Worm (Caenorhabditis elegans) whole organism, mixed stage, embryonic: ENCODE data around the gene srbc-24.

ENCODE experiments used
- M03D4.4 ChIP-seq: sonication (generic microtip); optimal IDR thresholded peaks from 2 replicates; lab custom pipeline; 2017; ENCODE audit warnings: mild to moderate bottlenecking, missing genetic modification characterization, missing compliant biosample characterization
- blmp-1 ChIP-seq: fragments of 150-350 bp; optimal IDR thresholded peaks from 2 replicates; lab custom pipeline; 2014; ENCODE audit warnings: missing biosample characterization, missing genetic modification characterization
- ceh-39 ChIP-seq: fragments of 150-350 bp; optimal IDR thresholded peaks from 2 replicates; lab custom pipeline; 2014; ENCODE audit warnings: missing biosample characterization, missing genetic modification characterization
- ceh-43 ChIP-seq: fragments of 200-800 bp; sonication (Bioruptor generic); optimal IDR thresholded peaks from 2 replicates; lab custom pipeline; 2018; ENCODE audit warnings: mild to moderate bottlenecking, missing genetic modification characterization, moderate library complexity, missing compliant biosample characterization
- ces-1 ChIP-seq: fragments of 150-350 bp; optimal IDR thresholded peaks from 2 replicates; lab custom pipeline; 2014; ENCODE audit warnings: missing biosample characterization, missing genetic modification reagents, missing genetic modification characterization
- cnd-1 ChIP-seq: fragments of 200-800 bp; sonication (Bioruptor generic); optimal IDR thresholded peaks from 2 replicates; lab custom pipeline; 2018; ENCODE audit warnings: mild to moderate bottlenecking, missing genetic modification characterization, missing compliant biosample characterization
- drap-1 ChIP-seq: fragments of 200-800 bp; sonication (Bioruptor generic); optimal IDR thresholded peaks from 3 replicates; lab custom pipeline; 2018; ENCODE audit warnings: mild to moderate bottlenecking, missing genetic modification characterization, missing compliant biosample characterization
- elt-1 ChIP-seq: sonication (generic microtip); optimal IDR thresholded peaks from 2 replicates; lab custom pipeline; 2017; ENCODE audit warnings: missing genetic modification characterization, mild to moderate bottlenecking, missing compliant biosample characterization, antibody characterized with exemption, moderate library complexity, borderline replicate concordance; ENCODE audit not compliant: insufficient read depth
- flh-1 ChIP-seq: fragments of 200-800 bp; sonication (Bioruptor generic); optimal IDR thresholded peaks from 2 replicates; lab custom pipeline; 2018; ENCODE audit warnings: mild to moderate bottlenecking, missing genetic modification characterization, moderate library complexity, missing compliant biosample characterization
- hlh-1 ChIP-seq: fragments of 150-350 bp; optimal IDR thresholded peaks from 2 replicates; lab custom pipeline; 2014; ENCODE audit warnings: missing biosample characterization, missing genetic modification reagents, missing genetic modification characterization
- lin-13 ChIP-seq: fragments of 150-350 bp; optimal IDR thresholded peaks from 2 replicates; lab custom pipeline; 2014; ENCODE audit warnings: missing biosample characterization, missing genetic modification characterization
- lin-32 ChIP-seq: fragments of 200-800 bp; sonication (Bioruptor generic); optimal IDR thresholded peaks from 2 replicates; lab custom pipeline; 2018; ENCODE audit warnings: mild to moderate bottlenecking, missing genetic modification characterization, missing compliant biosample characterization
- lsy-2 ChIP-seq: fragments of 150-350 bp; optimal IDR thresholded peaks from 2 replicates; lab custom pipeline; 2014; ENCODE audit warnings: missing biosample characterization, missing genetic modification characterization
- mab-5 ChIP-seq: fragments of 150-350 bp; optimal IDR thresholded peaks from 2 replicates; lab custom pipeline; 2014; ENCODE audit warnings: missing biosample characterization, missing genetic modification characterization
- mep-1 ChIP-seq: fragments of 150-350 bp; optimal IDR thresholded peaks from 2 replicates; lab custom pipeline; 2017; ENCODE audit warnings: missing biosample characterization, missing genetic modification reagents, missing genetic modification characterization, inconsistent platforms
- mls-2 ChIP-seq: sonication (generic microtip); optimal IDR thresholded peaks from 2 replicates; lab custom pipeline; 2016; ENCODE audit warnings: mild to moderate bottlenecking, missing genetic modification characterization, moderate library complexity, missing compliant biosample characterization
- nhr-12 ChIP-seq: fragments of 150-350 bp; optimal IDR thresholded peaks from 2 replicates; lab custom pipeline; 2014; ENCODE audit warnings: missing biosample characterization, missing genetic modification characterization
- nhr-2 ChIP-seq: fragments of 150-350 bp; optimal IDR thresholded peaks from 2 replicates; lab custom pipeline; 2014; ENCODE audit warnings: missing biosample characterization, missing genetic modification characterization
- nhr-237 ChIP-seq: fragments of 150-350 bp; optimal IDR thresholded peaks from 2 replicates; lab custom pipeline; 2014; ENCODE audit warnings: missing biosample characterization, missing genetic modification characterization
- nhr-28 ChIP-seq: fragments of 150-350 bp; optimal IDR thresholded peaks from 2 replicates; lab custom pipeline; 2014; ENCODE audit warnings: missing biosample characterization, missing genetic modification characterization
- nhr-76 ChIP-seq: sonication (generic microtip); optimal IDR thresholded peaks from 2 replicates; lab custom pipeline; 2017; ENCODE audit warnings: missing biosample characterization, missing genetic modification characterization
- pha-4 ChIP-seq: fragments of 150-350 bp; optimal IDR thresholded peaks from 2 replicates; lab custom pipeline; 2018; ENCODE audit warnings: missing biosample characterization, missing genetic modification reagents, missing genetic modification characterization
- sem-2 ChIP-seq: fragments of 200-800 bp; sonication (Bioruptor generic); optimal IDR thresholded peaks from 2 replicates; lab custom pipeline; 2018; ENCODE audit warnings: mild to moderate bottlenecking, missing genetic modification characterization, missing compliant biosample characterization
- snpc-4 ChIP-seq: fragments of 150-350 bp; optimal IDR thresholded peaks from 2 replicates; lab custom pipeline; 2014; ENCODE audit warnings: missing biosample characterization, missing genetic modification characterization
- sptf-1 ChIP-seq: sonication (generic microtip); optimal IDR thresholded peaks from 2 replicates; lab custom pipeline; 2017; ENCODE audit warnings: mild to moderate bottlenecking, missing genetic modification characterization, moderate library complexity, missing compliant biosample characterization
- tbx-8 ChIP-seq: fragments of 200-800 bp; sonication (Bioruptor generic); optimal IDR thresholded peaks from 2 replicates; lab custom pipeline; 2018; ENCODE audit warnings: mild to moderate bottlenecking, missing genetic modification characterization, moderate library complexity, missing compliant biosample characterization
- unc-120 ChIP-seq: sonication (generic microtip); optimal IDR thresholded peaks from 2 replicates; lab custom pipeline; 2017; ENCODE audit warnings: missing genetic modification characterization, missing compliant biosample characterization; ENCODE audit not compliant: poor library complexity, severe bottlenecking
- unc-39 ChIP-seq: fragments of 150-350 bp; optimal IDR thresholded peaks from 2 replicates; lab custom pipeline; 2014; ENCODE audit warnings: missing biosample characterization, missing genetic modification characterization
- unc-62 ChIP-seq: fragments of 150-350 bp; optimal IDR thresholded peaks from 2 replicates; lab custom pipeline; 2014; ENCODE audit warnings: missing biosample characterization, missing genetic modification reagents, missing genetic modification characterization
- zip-8 ChIP-seq: fragments of 150-350 bp; optimal IDR thresholded peaks from 2 replicates; lab custom pipeline; 2014; ENCODE audit warnings: missing biosample characterization, missing genetic modification characterization
- ztf-11 ChIP-seq: fragments of 150-350 bp; optimal IDR thresholded peaks from 2 replicates; lab custom pipeline; 2014; ENCODE audit warnings: missing biosample characterization, missing genetic modification characterization

srbc-24 gene

DNA sequence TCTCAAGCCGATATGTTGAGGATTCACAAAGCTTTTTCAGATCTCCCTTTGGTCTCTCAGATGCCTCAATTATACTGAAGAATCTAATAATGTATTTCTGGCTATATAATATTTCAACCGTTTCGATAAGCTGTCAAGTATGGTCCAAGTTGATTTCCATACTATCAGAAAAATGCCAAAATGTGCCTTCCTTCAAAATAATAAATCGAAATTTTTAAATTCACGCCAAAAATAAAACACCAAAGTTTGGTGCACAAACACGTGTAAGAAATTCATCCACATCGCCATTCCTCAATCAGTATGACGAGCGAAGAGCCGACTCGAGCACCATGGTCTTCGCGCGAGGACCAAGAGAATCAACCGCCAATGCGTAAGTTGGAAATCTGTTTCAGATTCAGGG lies 32.0 kb upstream of the srbc-24 start, which contains the start of gene F22F7.11:
TSS of gene F22F7.11 (plus strand) at position 301 of the 400 bp plus-strand sequence.
- TF ChIP-seq ceh-39 (tag; lab: Kevin White, UChicago), result no peak
- TF ChIP-seq ztf-11, result no peak
- TF ChIP-seq M03D4.4 (tag; lab: Kevin White, UChicago), result no peak
- no peak for TF ChIP-seq drap-1 (GFP tag; lab: Kevin White, UChicago)
- TF ChIP-seq sem-2 (GFP tag; lab: Kevin White, UChicago), result no peak
- TF ChIP-seq ces-1 (GFP tag; lab: Kevin White, UChicago), result no peak
- no peak for TF ChIP-seq pha-4 (tag; lab: Kevin White, UChicago)
- no peak for TF ChIP-seq flh-1 (GFP tag; lab: Kevin White, UChicago)
- no peak for TF ChIP-seq unc-120 (tag; lab: Kevin White, UChicago)
- TF ChIP-seq, all 35 proteins: peak for 0

DNA sequence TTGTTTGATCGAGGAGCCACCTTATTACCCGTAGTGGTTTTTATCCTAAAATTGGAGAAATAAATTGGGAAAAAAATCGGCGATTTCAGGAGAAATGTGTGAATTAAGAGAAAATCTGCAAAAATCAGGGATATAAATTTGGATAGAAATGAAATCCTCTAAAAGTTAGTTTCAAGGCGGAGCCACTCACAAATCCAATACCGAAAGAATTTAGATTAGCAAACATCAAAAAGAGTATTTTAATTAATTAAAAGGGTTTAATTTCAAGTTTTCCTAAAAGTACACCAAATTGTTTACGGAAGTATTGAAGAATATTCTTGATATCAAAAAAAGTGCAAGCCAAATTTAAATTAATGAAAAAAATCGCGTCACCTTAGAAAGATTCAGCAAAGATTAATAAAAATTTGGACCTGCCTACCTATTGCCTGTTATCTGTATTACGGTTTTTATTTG lies 29.6 kb upstream of the srbc-24 start, which contains the start of gene F22F7.8:
TSS of gene F22F7.8 (minus strand) at position 51 of the 453 bp plus-strand sequence.
- TF ChIP-seq ces-1 (GFP tag; lab: Kevin White, UChicago) (no peak), unc-120 (tag; lab: Kevin White, UChicago) (no peak), mab-5 (tag; lab: Kevin White, UChicago) (no peak), nhr-28 (tag; lab: Kevin White, UChicago) (no peak), M03D4.4 (tag; lab: Kevin White, UChicago) (no peak), nhr-12 (tag; lab: Kevin White, UChicago) (no peak), hlh-1 (no peak), unc-39 (tag; lab: Kevin White, UChicago) (no peak), tbx-8 (no peak), elt-1 (tag; lab: Kevin White, UChicago) (no peak), nhr-76 (no peak), mls-2 (tag; lab: Kevin White, UChicago) (no peak), lsy-2 (no peak), snpc-4 (tag; lab: Kevin White, UChicago) (no peak), lin-32 (no peak), cnd-1 (tag; lab: Kevin White, UChicago) (no peak), lin-13 (no peak), nhr-2 (tag; lab: Kevin White, UChicago) (no peak), blmp-1 (no peak), pha-4 (tag; lab: Kevin White, UChicago) (no peak)

DNA sequence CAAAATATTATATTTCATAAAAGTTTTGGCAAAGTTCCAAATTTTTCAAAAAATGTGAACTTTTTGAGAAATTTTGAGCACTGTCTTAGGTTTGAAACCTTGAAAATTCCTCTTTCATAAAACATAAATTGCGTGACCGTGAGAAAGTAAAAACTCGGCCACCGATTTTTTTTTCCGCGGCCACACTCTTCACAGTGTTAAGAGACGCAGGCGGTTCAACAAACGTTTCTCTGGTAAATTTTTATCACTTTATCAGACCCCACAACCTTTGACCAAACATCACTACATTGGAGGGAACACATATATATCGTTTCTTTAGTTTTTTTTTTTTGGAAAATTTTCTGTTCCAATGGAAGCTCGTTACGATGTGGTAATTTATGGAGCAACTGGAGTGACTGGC lies 29.0 kb upstream of the srbc-24 start, which contains the start of gene F22F7.2:
TSS of gene F22F7.2 (plus strand) at position 266 of the 400 bp plus-strand sequence.
- TF ChIP-seq ceh-43 (GFP tag; lab: Kevin White, UChicago) (no peak), nhr-2 (tag; lab: Kevin White, UChicago) (no peak), unc-120 (tag; lab: Kevin White, UChicago) (no peak), sem-2 (GFP tag; lab: Kevin White, UChicago) (no peak), ces-1 (GFP tag; lab: Kevin White, UChicago) (no peak), nhr-28 (tag; lab: Kevin White, UChicago) (no peak), lsy-2 (no peak)

DNA sequence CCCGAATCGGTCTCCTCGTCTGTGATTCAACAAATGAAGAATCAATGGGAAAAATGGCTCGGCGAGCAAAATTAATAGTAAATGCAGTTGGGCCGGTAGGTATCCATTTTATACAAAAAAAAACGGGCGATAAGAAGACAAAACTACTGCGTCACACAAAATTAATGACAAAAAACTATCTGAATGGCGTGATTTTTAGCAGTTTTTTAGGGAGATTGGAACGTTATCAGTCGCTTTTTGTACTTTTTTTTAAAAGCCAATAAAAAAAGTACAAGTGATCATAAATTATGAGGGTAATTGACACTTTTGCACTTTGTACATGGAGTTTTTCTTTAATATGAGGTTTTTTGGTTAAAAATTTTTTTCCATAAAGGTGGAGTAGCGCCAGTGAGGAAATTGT lies 28.4 kb upstream of the srbc-24 start:
- TF ChIP-seq snpc-4 (tag; lab: Kevin White, UChicago) (no peak), blmp-1 (no peak), ces-1 (GFP tag; lab: Kevin White, UChicago) (no peak), ztf-11 (no peak), pha-4 (tag; lab: Kevin White, UChicago) (no peak), zip-8 (no peak), ceh-39 (tag; lab: Kevin White, UChicago) (no peak), unc-62 (GFP tag; lab: Kevin White, UChicago) (no peak), mep-1 (no peak)

DNA sequence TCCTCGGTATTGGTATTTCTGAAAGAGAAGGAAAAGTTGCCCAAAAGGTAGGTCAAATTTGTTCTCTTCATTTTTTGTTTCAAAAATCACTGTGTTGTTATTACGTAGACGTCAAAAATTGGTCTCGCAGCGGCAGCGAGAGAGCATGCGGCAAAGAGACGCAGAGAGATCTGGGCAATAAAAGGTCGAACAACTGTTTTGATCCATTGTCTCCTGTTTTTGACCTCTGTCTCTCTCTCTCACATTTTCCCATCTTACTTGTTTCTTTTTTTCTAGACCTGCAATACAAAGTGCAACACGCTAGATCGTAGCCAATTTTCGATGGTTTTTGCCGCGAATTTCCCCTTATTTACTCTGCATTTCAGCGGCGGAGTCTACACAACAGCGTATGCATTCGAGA lies 25.0 kb upstream of the srbc-24 start:
- no peak for TF ChIP-seq nhr-237 (tag; lab: Kevin White, UChicago)
- peak; percentile 4 for TF ChIP-seq unc-120 (tag; lab: Kevin White, UChicago)
- no peak for TF ChIP-seq sptf-1 (tag; lab: Kevin White, UChicago)
- peak; percentile 62 for TF ChIP-seq nhr-2 (tag; lab: Kevin White, UChicago)
- TF ChIP-seq lin-32, result no peak
- no peak for TF ChIP-seq unc-62 (GFP tag; lab: Kevin White, UChicago)
- TF ChIP-seq nhr-12 (tag; lab: Kevin White, UChicago), result no peak
- TF ChIP-seq ceh-39 (tag; lab: Kevin White, UChicago), result no peak
- TF ChIP-seq hlh-1, result peak; percentile 79
